Worm (Caenorhabditis elegans) whole organism, late embryonic: ENCODE results near the gene eif-3.L.

Experiments
- ama-1 ChIP-seq: fragments of 150-350 bp; optimal IDR thresholded peaks from 2 replicates; lab custom pipeline; 2014
- fax-1 ChIP-seq: sonication (generic microtip); optimal IDR thresholded peaks from 2 replicates; lab custom pipeline; 2016; ENCODE audit warnings: missing genotype, missing genetic modification characterization, missing compliant biosample characterization
- nfya-1 ChIP-seq: sonication (generic microtip); optimal IDR thresholded peaks from 2 replicates; lab custom pipeline; 2017; ENCODE audit warnings: missing genetic modification characterization, mild to moderate bottlenecking, missing compliant biosample characterization, antibody characterized with exemption, moderate library complexity

- TF ChIP-seq ama-1 (no peak), fax-1 (tag; lab: Kevin White, UChicago) (no peak), nfya-1 (tag; lab: Kevin White, UChicago) (no peak)
Observed at ce11 chrII:5578714-5579113, 43.6 kb downstream of the eif-3.L start.
